Fruit fly (Drosophila melanogaster) whole organism, embryonic: ENCODE data around the gene CG13299.

Experiments
- Atf3 ChIP-seq: fragments of 200-800 bp; sonication (Bioruptor generic); optimal IDR thresholded peaks from 3 replicates; lab custom pipeline; 2016; ENCODE audit warnings: missing biosample characterization, missing genetic modification characterization
- CG10654 ChIP-seq: fragments of 200-800 bp; sonication (Bioruptor generic); optimal IDR thresholded peaks from 2 replicates; lab custom pipeline; 2016; ENCODE audit warnings: missing biosample characterization, missing genetic modification characterization
- CG9609 ChIP-seq: fragments of 200-800 bp; sonication (Bioruptor generic); optimal IDR thresholded peaks from 3 replicates; lab custom pipeline; 2016; ENCODE audit warnings: missing biosample characterization, missing genetic modification characterization
- HLHmδ ChIP-seq: fragments of 200-800 bp; sonication (Bioruptor generic); optimal IDR thresholded peaks from 2 replicates; lab custom pipeline; 2018; ENCODE audit warnings: missing biosample characterization, mild to moderate bottlenecking, missing genetic modification characterization, moderate library complexity
- Ssrp ChIP-seq: fragments of 200-800 bp; sonication (Bioruptor generic); optimal IDR thresholded peaks from 2 replicates; lab custom pipeline; 2018; ENCODE audit warnings: missing biosample characterization, mild to moderate bottlenecking, missing genetic modification characterization, moderate library complexity
- amos ChIP-seq: fragments of 200-800 bp; sonication (Bioruptor generic); IDR thresholded peaks from 2 replicates; pipeline ENCODE4 v1.3.6; 2022; ENCODE audit warnings: missing biosample characterization, missing genetic modification characterization; ENCODE audit not compliant: partially characterized antibody
- rib ChIP-seq: fragments of 200-800 bp; sonication (Bioruptor generic); IDR thresholded peaks from 2 replicates; pipeline ENCODE4 v1.3.6; 2022; ENCODE audit warnings: missing biosample characterization, missing genetic modification characterization
- ssp ChIP-seq: fragments of 200-800 bp; sonication (Bioruptor generic); IDR thresholded peaks from 2 replicates; pipeline ENCODE4 v1.3.6; 2022; ENCODE audit warnings: missing biosample characterization, missing genetic modification characterization
- zen ChIP-seq: fragments of 200-800 bp; sonication (Bioruptor generic); optimal IDR thresholded peaks from 3 replicates; lab custom pipeline; 2018; ENCODE audit warnings: missing biosample characterization, mild to moderate bottlenecking, missing genetic modification characterization, moderate library complexity

DNA sequence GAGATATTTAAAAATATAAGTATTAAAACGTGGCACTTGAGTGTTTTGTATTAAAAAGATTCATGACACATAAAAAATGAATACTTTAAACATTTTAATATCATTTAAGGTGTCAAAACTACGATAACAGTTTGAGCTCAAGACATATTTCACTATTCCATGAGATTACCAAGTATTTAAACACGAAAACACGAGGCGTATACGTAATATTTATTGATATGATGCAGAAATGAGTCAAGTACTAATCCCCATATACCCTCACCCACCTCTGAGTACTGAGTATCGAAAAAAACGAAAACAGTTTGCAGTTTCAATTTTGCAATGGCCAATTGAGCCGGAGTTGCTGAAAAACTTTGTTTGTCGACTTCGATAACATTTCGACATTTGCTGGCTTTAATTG is 35.9 kb upstream of the CG13299 start:
- no peak for TF ChIP-seq Ssrp
- no peak for TF ChIP-seq ssp (GFP tag; lab: Robert Waterston, UW)
- no peak for TF ChIP-seq CG10654 (GFP tag; lab: Kevin White, UChicago)
- no peak for TF ChIP-seq HLHmδ
- no peak for TF ChIP-seq Atf3 (GFP tag; lab: Kevin White, UChicago)
- no peak for TF ChIP-seq zen (tag; lab: Kevin White, UChicago)
- TF ChIP-seq amos (GFP tag; lab: Robert Waterston, UW) = no peak
- TF ChIP-seq CG9609 (GFP tag; lab: Kevin White, UChicago) = no peak
- TF ChIP-seq rib (GFP tag; lab: Robert Waterston, UW) = no peak
